Worm (Caenorhabditis elegans) whole organism, L1 larva: ENCODE data around the gene dod-20.

ENCODE experiments used
- egl-27 ChIP-seq, 2 experiments: fragments of 150-350 bp in 1 of 2; sonication (generic microtip); optimal IDR thresholded peaks; 3 replicates each; lab custom pipeline; 2017 to 2018; ENCODE audit warnings: missing biosample characterization in 2 of 2, missing genetic modification characterization in 2 of 2, missing genetic modification reagents in 2 of 2
- nhr-28 ChIP-seq: fragments of 150-350 bp; optimal IDR thresholded peaks from 2 replicates; lab custom pipeline; 2014; ENCODE audit warnings: missing biosample characterization, missing genetic modification characterization
- zag-1 ChIP-seq: fragments of 150-350 bp; optimal IDR thresholded peaks from 2 replicates; lab custom pipeline; 2014; ENCODE audit warnings: missing biosample characterization, missing genetic modification characterization

DNA sequence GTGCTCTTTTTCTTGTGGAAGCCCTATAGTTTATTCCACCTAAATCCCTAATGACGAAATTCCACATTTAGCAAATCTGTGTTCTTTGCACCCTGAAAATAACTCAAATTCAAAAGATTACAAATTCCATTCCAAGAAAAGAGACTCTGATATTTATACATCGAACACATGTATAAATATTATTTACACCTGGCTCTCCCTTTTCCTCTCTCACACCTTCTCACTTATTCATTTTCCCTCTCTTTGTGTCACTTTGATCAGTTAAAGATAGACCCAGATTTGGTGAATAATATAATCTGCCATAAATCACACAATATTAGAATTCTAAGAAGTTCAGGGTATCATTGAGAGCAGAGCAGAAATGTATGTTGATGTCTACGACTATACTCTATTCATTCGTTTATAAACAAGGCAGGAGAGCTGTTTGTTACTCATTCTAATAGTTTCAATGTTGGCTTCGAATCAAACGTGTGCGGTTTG, 30.0 kb upstream of the dod-20 start, which contains the start of gene nhr-254:
- TF ChIP-seq zag-1 (tag; lab: Kevin White, UChicago) (no peak), nhr-28 (tag; lab: Kevin White, UChicago) (no peak), egl-27 (tag; optimal IDR thresholded peaks at IDR 0.05; lab: Kevin White, UChicago) (no peak)
